Fruit fly (Drosophila melanogaster) whole organism, adult: ENCODE results near the gene comm.

Source experiments
- Clk ChIP-seq: fragments of 200-800 bp; sonication (Bioruptor generic); optimal IDR thresholded peaks from 2 replicates; lab custom pipeline; 2017; ENCODE audit warnings: missing biosample characterization, missing genetic modification characterization
- Crg-1 ChIP-seq: fragments of 200-800 bp; sonication (Bioruptor generic); optimal IDR thresholded peaks from 2 replicates; lab custom pipeline; 2016; ENCODE audit warnings: missing biosample characterization, missing genetic modification characterization
- cic ChIP-seq: fragments of 200-800 bp; sonication (Bioruptor generic); optimal IDR thresholded peaks from 2 replicates; lab custom pipeline; 2017; ENCODE audit warnings: missing biosample characterization, mild to moderate bottlenecking, missing genetic modification characterization, moderate library complexity
- cnc ChIP-seq, 2 experiments: fragments of >200 bp; optimal IDR thresholded peaks; 2 replicates each; lab custom pipeline; 2017
- tj ChIP-seq: fragments of 200-800 bp; sonication (Bioruptor generic); optimal IDR thresholded peaks from 3 replicates; lab custom pipeline; 2017; ENCODE audit warnings: missing biosample characterization, mild to moderate bottlenecking, missing genetic modification characterization, moderate library complexity

dm6 chr3L:15777839-15778238 is 49.6 kb upstream of the comm start:
- TF ChIP-seq cnc (optimal IDR thresholded peaks at IDR 0.05; lab: Kevin White, UChicago) (no peak), cic (GFP tag; lab: Kevin White, UChicago) (no peak), tj (GFP tag; lab: Kevin White, UChicago) (no peak), Crg-1 (no peak), Clk (GFP tag; lab: Kevin White, UChicago) (no peak)
